Fruit fly (Drosophila melanogaster) whole organism, adult: Measurements from ENCODE around the gene CG18233.

ENCODE experiments used
- CG11617 ChIP-seq: fragments of 200-800 bp; sonication (Bioruptor generic); optimal IDR thresholded peaks from 2 replicates; lab custom pipeline; 2017; ENCODE audit warnings: mild to moderate bottlenecking, missing biosample characterization, missing genetic modification reagents, missing genetic modification characterization
- CG12768 ChIP-seq: fragments of 200-800 bp; sonication (Bioruptor generic); optimal IDR thresholded peaks from 2 replicates; lab custom pipeline; 2017; ENCODE audit warnings: missing biosample characterization, missing genetic modification characterization, mild to moderate bottlenecking, moderate library complexity, missing genetic modification reagents
- CG7101 ChIP-seq: fragments of 200-800 bp; sonication (Bioruptor generic); optimal IDR thresholded peaks from 2 replicates; lab custom pipeline; 2018; ENCODE audit warnings: missing biosample characterization, mild to moderate bottlenecking, missing genetic modification characterization, moderate library complexity
- Clk ChIP-seq: fragments of 200-800 bp; sonication (Bioruptor generic); optimal IDR thresholded peaks from 2 replicates; lab custom pipeline; 2017; ENCODE audit warnings: missing biosample characterization, missing genetic modification characterization
- Crg-1 ChIP-seq: fragments of 200-800 bp; sonication (Bioruptor generic); optimal IDR thresholded peaks from 2 replicates; lab custom pipeline; 2016; ENCODE audit warnings: missing biosample characterization, missing genetic modification characterization
- Hr96 ChIP-seq: fragments of 200-800 bp; sonication (Bioruptor generic); optimal IDR thresholded peaks from 2 replicates; lab custom pipeline; 2016; ENCODE audit warnings: missing biosample characterization, missing genetic modification characterization
- cnc ChIP-seq, 2 experiments: fragments of >200 bp; optimal IDR thresholded peaks; 2 replicates each; lab custom pipeline; 2017
- pad ChIP-seq: fragments of 200-800 bp; sonication (Bioruptor generic); optimal IDR thresholded peaks from 3 replicates; lab custom pipeline; 2017; ENCODE audit warnings: missing biosample characterization, missing genetic modification characterization, mild to moderate bottlenecking, moderate library complexity, missing genetic modification reagents

- TF ChIP-seq CG7101 (tag; lab: Kevin White, UChicago) (no peak), pad (GFP tag; lab: Kevin White, UChicago) (no peak), Hr96 (no peak), Clk (GFP tag; lab: Kevin White, UChicago) (no peak), CG11617 (GFP tag; lab: Kevin White, UChicago) (no peak), cnc (optimal IDR thresholded peaks at IDR 0.05; lab: Kevin White, UChicago) (no peak), Crg-1 (no peak), CG12768 (GFP tag; lab: Kevin White, UChicago) (no peak)
Measured at dm6 chr3L:18637348-18637747, 32.1 kb downstream of the CG18233 start.
